Worm (Caenorhabditis elegans): ENCODE data around the gene F54H12.5.
A peak's percentile ranks its signal among the peaks of the same experiment; 100 is the strongest.

Gene F54H12.5

DNA sequence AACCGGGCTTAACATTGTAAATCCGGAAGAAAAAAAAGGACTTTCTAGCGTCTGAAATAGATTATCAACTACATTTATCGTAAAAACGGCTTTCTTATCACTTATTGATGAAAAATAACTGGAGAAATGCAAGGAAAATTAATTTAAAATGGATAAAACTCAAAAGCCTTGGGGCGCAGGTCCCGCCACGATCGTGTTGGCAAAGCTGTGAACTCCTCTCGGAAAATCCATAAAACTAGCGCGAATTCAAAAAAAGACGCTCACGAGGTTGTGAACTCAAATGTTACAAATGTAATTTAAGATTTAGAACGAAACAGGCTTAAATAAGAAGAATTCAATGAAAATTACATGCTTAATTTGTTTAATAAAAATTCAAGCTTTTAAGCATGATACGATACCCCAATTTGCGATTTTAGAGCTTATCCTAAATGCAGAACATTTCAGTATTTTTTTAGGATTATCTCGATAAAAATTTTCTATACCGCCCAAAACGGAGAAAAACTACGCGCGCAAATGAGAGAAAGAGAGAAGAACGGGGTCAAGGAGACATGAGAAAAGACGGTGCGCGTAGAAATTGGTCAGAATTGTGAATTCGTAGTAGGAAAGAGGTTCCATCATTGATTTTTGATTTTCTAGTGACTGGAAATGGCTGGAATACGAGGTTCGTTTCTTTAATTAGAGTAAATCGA lies 19.7 kb downstream of the F54H12.5 start, which contains the start of gene C29E4.15:
Gene C29E4.15, plus strand, starts transcription at position 547 of the 689 bp plus-strand sequence.
- TF ChIP-seq ceh-82 (tag; optimal IDR thresholded peaks at IDR 0.05), result no peak
- no peak for TF ChIP-seq ztf-11 (tag; optimal IDR thresholded peaks at IDR 0.05)
- no peak for TF ChIP-seq eor-1 (tag; optimal IDR thresholded peaks at IDR 0.05)
- TF ChIP-seq pqm-1 (tag; optimal IDR thresholded peaks at IDR 0.05), result no peak
- TF ChIP-seq mml-1 (tag; optimal IDR thresholded peaks at IDR 0.05), result no peak
- TF ChIP-seq egl-27 (tag; optimal IDR thresholded peaks at IDR 0.05), result no peak
- no peak for TF ChIP-seq R02D3.7 (tag; optimal IDR thresholded peaks at IDR 0.05)
- TF ChIP-seq ZK546.5 (tag; optimal IDR thresholded peaks at IDR 0.05), result no peak
- no peak for TF ChIP-seq tbx-2 (tag; optimal IDR thresholded peaks at IDR 0.05)
- peak; percentile 68 for TF ChIP-seq nfya-1 (tag; optimal IDR thresholded peaks at IDR 0.05; ENCODE audit: insufficient read depth)
- no peak for TF ChIP-seq ceh-16 (tag; optimal IDR thresholded peaks at IDR 0.05)
- TF ChIP-seq nhr-11 (tag; optimal IDR thresholded peaks at IDR 0.05), result no peak
- no peak for TF ChIP-seq ceh-28 (tag; optimal IDR thresholded peaks at IDR 0.05)
- TF ChIP-seq elt-1 (tag; optimal IDR thresholded peaks at IDR 0.05), result no peak
- no peak for TF ChIP-seq mdl-1 (tag; optimal IDR thresholded peaks at IDR 0.05)
- no peak for TF ChIP-seq elt-3 (tag; optimal IDR thresholded peaks at IDR 0.05)
- no peak for TF ChIP-seq sea-2 (GFP tag; optimal IDR thresholded peaks at IDR 0.05)
- TF ChIP-seq nhr-77 (tag; optimal IDR thresholded peaks at IDR 0.05), result no peak
- no peak for TF ChIP-seq lsy-12 (tag; optimal IDR thresholded peaks at IDR 0.05)
- TF ChIP-seq elt-2 (tag; optimal IDR thresholded peaks at IDR 0.05), result no peak
- TF ChIP-seq hmg-11 (tag; optimal IDR thresholded peaks at IDR 0.05), result peak; percentile 19
- no peak for TF ChIP-seq nhr-28 (tag; optimal IDR thresholded peaks at IDR 0.05)
- TF ChIP-seq fos-1 (tag; optimal IDR thresholded peaks at IDR 0.05), result no peak
- TF ChIP-seq aly-2 (tag; optimal IDR thresholded peaks at IDR 0.05), result no peak
- TF ChIP-seq fkh-2 (tag; optimal IDR thresholded peaks at IDR 0.05), result no peak
- no peak for TF ChIP-seq nhr-23 (tag; optimal IDR thresholded peaks at IDR 0.05)
- no peak for TF ChIP-seq nhr-43 (tag; optimal IDR thresholded peaks at IDR 0.05; ENCODE audit: poor library complexity, severe bottlenecking)
- peak; percentile 70 for TF ChIP-seq lin-15B (tag; optimal IDR thresholded peaks at IDR 0.05)
- no peak for TF ChIP-seq nhr-12 (tag; optimal IDR thresholded peaks at IDR 0.05)
- peak; percentile 32 for TF ChIP-seq pha-4 (tag; optimal IDR thresholded peaks at IDR 0.05)
- no peak for TF ChIP-seq zag-1 (tag; optimal IDR thresholded peaks at IDR 0.05)
- no peak for TF ChIP-seq ama-1 (optimal IDR thresholded peaks at IDR 0.05)
- no peak for TF ChIP-seq lin-39 (tag; optimal IDR thresholded peaks at IDR 0.05)
- no peak for TF ChIP-seq ztf-4 (tag; optimal IDR thresholded peaks at IDR 0.05)
- TF ChIP-seq unc-62 (GFP tag; optimal IDR thresholded peaks at IDR 0.05), result no peak
- TF ChIP-seq daf-12 (tag; optimal IDR thresholded peaks at IDR 0.05), result no peak
- TF ChIP-seq nhr-237 (tag; optimal IDR thresholded peaks at IDR 0.05), result no peak
- TF ChIP-seq egl-5 (tag; optimal IDR thresholded peaks at IDR 0.05), result peak; percentile 21

DNA sequence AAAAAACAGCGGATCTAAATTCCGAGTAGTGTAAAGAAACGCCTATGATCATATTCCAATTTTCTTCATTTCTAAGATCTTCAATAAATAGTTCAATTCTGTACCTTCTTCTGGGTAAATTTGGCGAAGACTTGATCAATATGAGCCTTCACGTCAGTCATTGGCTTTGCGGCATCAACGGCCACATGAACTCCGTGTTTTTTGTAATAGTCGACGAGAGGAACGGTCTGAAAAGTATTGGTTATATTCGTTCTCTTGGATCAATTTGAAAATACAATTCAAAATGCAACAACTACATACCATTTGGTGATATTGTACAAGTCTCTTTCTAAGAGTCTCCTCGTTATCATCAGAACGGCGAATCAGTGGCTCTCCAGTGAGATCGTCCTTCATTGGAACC lies 21.5 kb downstream of the F54H12.5 start:
- peak; percentile 91 for TF ChIP-seq nhr-43 (tag; optimal IDR thresholded peaks at IDR 0.05; ENCODE audit: poor library complexity, severe bottlenecking)
- TF ChIP-seq ztf-4 (tag; optimal IDR thresholded peaks at IDR 0.05), result no peak
- TF ChIP-seq tbx-2 (tag; optimal IDR thresholded peaks at IDR 0.05), result peak; percentile 35

DNA sequence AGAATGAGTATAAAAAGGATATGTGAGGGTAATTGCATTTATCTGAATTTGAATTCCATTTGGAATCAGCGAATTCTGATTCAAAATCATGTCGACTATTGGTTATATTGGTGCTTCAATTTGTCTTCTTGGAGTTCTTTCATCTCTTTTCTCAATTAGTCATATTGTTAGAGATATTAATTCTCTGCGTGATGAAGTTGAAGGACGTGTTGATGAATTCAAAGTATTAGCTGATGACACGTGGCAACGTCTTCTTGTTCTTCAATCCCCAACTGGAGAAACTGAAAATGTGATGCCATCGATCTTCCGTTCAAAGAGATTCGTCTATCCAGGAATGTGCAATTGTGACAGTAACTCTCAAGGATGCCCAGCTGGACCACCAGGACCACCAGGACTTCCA lies 23.2 kb downstream of the F54H12.5 start, which contains the start of gene col-90:
Gene col-90, plus strand, starts transcription at position 37 of the 400 bp plus-strand sequence.
- TF ChIP-seq unc-39 (tag; optimal IDR thresholded peaks at IDR 0.05) (no peak), mdl-1 (tag; optimal IDR thresholded peaks at IDR 0.05) (no peak), nhr-43 (tag; optimal IDR thresholded peaks at IDR 0.05; ENCODE audit: poor library complexity, severe bottlenecking) (peak; percentile 61), nhr-25 (tag; optimal IDR thresholded peaks at IDR 0.05) (peak; percentile 55), elt-1 (tag; optimal IDR thresholded peaks at IDR 0.05) (no peak)
